Worm (Caenorhabditis elegans) whole organism, late embryonic: ENCODE results near the gene F35D2.2.

ENCODE experiments used
- F13H6.1 ChIP-seq: sonication (generic microtip); optimal IDR thresholded peaks from 2 replicates; lab custom pipeline; 2016; ENCODE audit warnings: missing genetic modification characterization, missing compliant biosample characterization
- K02D7.2 ChIP-seq: sonication (generic microtip); optimal IDR thresholded peaks from 2 replicates; lab custom pipeline; 2017; ENCODE audit warnings: mild to moderate bottlenecking, missing genetic modification characterization, missing compliant biosample characterization
- Y22D7AL.16 ChIP-seq: sonication (generic microtip); optimal IDR thresholded peaks from 2 replicates; lab custom pipeline; 2016; ENCODE audit warnings: missing genetic modification characterization, missing compliant biosample characterization
- ahr-1 ChIP-seq: sonication (generic microtip); optimal IDR thresholded peaks from 2 replicates; lab custom pipeline; 2016; ENCODE audit warnings: missing genetic modification characterization, missing compliant biosample characterization
- ceh-19 ChIP-seq: fragments of 200-800 bp; sonication (Bioruptor generic); optimal IDR thresholded peaks from 2 replicates; lab custom pipeline; 2018; ENCODE audit warnings: mild to moderate bottlenecking, missing genetic modification characterization, missing compliant biosample characterization
- ceh-2 ChIP-seq: sonication (generic microtip); optimal IDR thresholded peaks from 2 replicates; lab custom pipeline; 2016; ENCODE audit warnings: missing genotype, missing genetic modification characterization, missing compliant biosample characterization
- ceh-22 ChIP-seq: sonication (generic microtip); optimal IDR thresholded peaks from 2 replicates; lab custom pipeline; 2017; ENCODE audit warnings: missing biosample characterization, missing genetic modification characterization
- ceh-24 ChIP-seq: sonication (generic microtip); optimal IDR thresholded peaks from 2 replicates; lab custom pipeline; 2016; ENCODE audit warnings: mild to moderate bottlenecking, missing genetic modification characterization, missing compliant biosample characterization
- ceh-30 ChIP-seq: fragments of 150-350 bp; optimal IDR thresholded peaks from 2 replicates; lab custom pipeline; 2014; ENCODE audit warnings: missing biosample characterization, missing genetic modification characterization
- ceh-34 ChIP-seq: sonication (generic microtip); optimal IDR thresholded peaks from 2 replicates; lab custom pipeline; 2016; ENCODE audit warnings: mild to moderate bottlenecking, missing genetic modification characterization, missing compliant biosample characterization
- ceh-48 ChIP-seq: sonication (generic microtip); optimal IDR thresholded peaks from 2 replicates; lab custom pipeline; 2016; ENCODE audit warnings: missing genetic modification characterization, inconsistent platforms, missing compliant biosample characterization
- ceh-6 ChIP-seq: fragments of 200-800 bp; sonication (Bioruptor generic); optimal IDR thresholded peaks from 2 replicates; lab custom pipeline; 2018; ENCODE audit warnings: mild to moderate bottlenecking, missing genetic modification characterization, missing compliant biosample characterization
- ceh-9 ChIP-seq: sonication (generic microtip); optimal IDR thresholded peaks from 2 replicates; lab custom pipeline; 2016; ENCODE audit warnings: mild to moderate bottlenecking, missing genetic modification characterization, inconsistent platforms, missing compliant biosample characterization
- che-1 ChIP-seq: sonication (generic microtip); optimal IDR thresholded peaks from 2 replicates; lab custom pipeline; 2016; ENCODE audit warnings: mild to moderate bottlenecking, missing genetic modification characterization, missing compliant biosample characterization
- elt-2 ChIP-seq: sonication (generic microtip); optimal IDR thresholded peaks from 2 replicates; lab custom pipeline; 2016; ENCODE audit warnings: missing genetic modification reagents, missing genetic modification characterization, missing compliant biosample characterization
- elt-4 ChIP-seq: sonication (generic microtip); optimal IDR thresholded peaks from 2 replicates; lab custom pipeline; 2016; ENCODE audit warnings: missing genetic modification characterization, missing compliant biosample characterization
- eyg-1 ChIP-seq: sonication (generic microtip); optimal IDR thresholded peaks from 2 replicates; lab custom pipeline; 2016; ENCODE audit warnings: missing genotype, missing genetic modification characterization, missing compliant biosample characterization
- fax-1 ChIP-seq: sonication (generic microtip); optimal IDR thresholded peaks from 2 replicates; lab custom pipeline; 2016; ENCODE audit warnings: missing genotype, missing genetic modification characterization, missing compliant biosample characterization
- fkh-10 ChIP-seq: fragments of 150-350 bp; optimal IDR thresholded peaks from 2 replicates; lab custom pipeline; 2014; ENCODE audit warnings: missing biosample characterization, missing genetic modification reagents, missing genetic modification characterization
- fkh-6 ChIP-seq: sonication (generic microtip); optimal IDR thresholded peaks from 2 replicates; lab custom pipeline; 2016; ENCODE audit warnings: missing genetic modification characterization, missing compliant biosample characterization
- gmeb-2 ChIP-seq: sonication (generic microtip); optimal IDR thresholded peaks from 2 replicates; lab custom pipeline; 2016; ENCODE audit warnings: missing genetic modification characterization, inconsistent platforms, missing compliant biosample characterization
- hlh-15 ChIP-seq: sonication (generic microtip); optimal IDR thresholded peaks from 2 replicates; lab custom pipeline; 2016; ENCODE audit warnings: missing genetic modification characterization, missing compliant biosample characterization
- hlh-30 ChIP-seq: sonication (generic microtip); optimal IDR thresholded peaks from 2 replicates; lab custom pipeline; 2017; ENCODE audit warnings: antibody characterized with exemption, missing genetic modification characterization, missing compliant biosample characterization; ENCODE audit not compliant: insufficient read depth
- hlh-8 ChIP-seq: sonication (generic microtip); optimal IDR thresholded peaks from 2 replicates; lab custom pipeline; 2016; ENCODE audit warnings: missing genotype, missing genetic modification characterization, missing compliant biosample characterization
- madf-2 ChIP-seq: sonication (generic microtip); optimal IDR thresholded peaks from 2 replicates; lab custom pipeline; 2017; ENCODE audit warnings: missing genetic modification characterization, missing compliant biosample characterization
- mec-3 ChIP-seq: sonication (generic microtip); optimal IDR thresholded peaks from 2 replicates; lab custom pipeline; 2016; ENCODE audit warnings: borderline replicate concordance, missing genetic modification characterization, missing compliant biosample characterization
- nfya-1 ChIP-seq: sonication (generic microtip); optimal IDR thresholded peaks from 2 replicates; lab custom pipeline; 2017; ENCODE audit warnings: missing genetic modification characterization, mild to moderate bottlenecking, missing compliant biosample characterization, antibody characterized with exemption, moderate library complexity
- npax-4 ChIP-seq: sonication (generic microtip); optimal IDR thresholded peaks from 2 replicates; lab custom pipeline; 2016; ENCODE audit warnings: missing genetic modification characterization, missing compliant biosample characterization
- pat-9 ChIP-seq: fragments of 200-800 bp; sonication (Bioruptor generic); optimal IDR thresholded peaks from 2 replicates; lab custom pipeline; 2018; ENCODE audit warnings: mild to moderate bottlenecking, missing genetic modification characterization, moderate library complexity, missing compliant biosample characterization
- pha-4 ChIP-seq: fragments of 150-350 bp; optimal IDR thresholded peaks from 2 replicates; lab custom pipeline; 2018; ENCODE audit warnings: missing biosample characterization, missing genetic modification reagents, missing genetic modification characterization
- pqm-1 ChIP-seq: sonication (generic microtip); optimal IDR thresholded peaks from 2 replicates; lab custom pipeline; 2016; ENCODE audit warnings: missing genetic modification characterization, missing compliant biosample characterization
- pros-1 ChIP-seq: fragments of 150-350 bp; optimal IDR thresholded peaks from 2 replicates; lab custom pipeline; 2014; ENCODE audit warnings: missing biosample characterization, missing genetic modification reagents, missing genetic modification characterization
- rnt-1 ChIP-seq: sonication (generic microtip); optimal IDR thresholded peaks from 2 replicates; lab custom pipeline; 2016; ENCODE audit warnings: missing genetic modification characterization, missing compliant biosample characterization
- sdc-2 ChIP-seq: sonication (generic microtip); optimal IDR thresholded peaks from 2 replicates; lab custom pipeline; 2016; ENCODE audit warnings: missing genotype, missing genetic modification characterization, missing compliant biosample characterization
- sox-2 ChIP-seq: fragments of 200-800 bp; sonication (Bioruptor generic); IDR thresholded peaks from 2 replicates; pipeline ENCODE4 v1.3.6; 2022; ENCODE audit warnings: missing genetic modification reagents, missing genetic modification characterization, missing compliant biosample characterization
- sox-4 ChIP-seq: sonication (generic microtip); optimal IDR thresholded peaks from 2 replicates; lab custom pipeline; 2017; ENCODE audit warnings: mild to moderate bottlenecking, missing genetic modification characterization, inconsistent platforms, missing compliant biosample characterization
- syd-9 ChIP-seq: sonication (generic microtip); optimal IDR thresholded peaks from 2 replicates; lab custom pipeline; 2016; ENCODE audit warnings: mild to moderate bottlenecking, missing genetic modification characterization, moderate library complexity, missing compliant biosample characterization
- tbx-7 ChIP-seq: sonication (generic microtip); optimal IDR thresholded peaks from 2 replicates; lab custom pipeline; 2016; ENCODE audit warnings: missing genotype, missing genetic modification characterization, missing compliant biosample characterization
- ttx-3 ChIP-seq: sonication (generic microtip); optimal IDR thresholded peaks from 2 replicates; lab custom pipeline; 2016; ENCODE audit warnings: missing genetic modification reagents, missing genetic modification characterization, missing compliant biosample characterization
- unc-3 ChIP-seq, 2 experiments: fragments of 200-800 bp in 1 of 2; sonication (Bioruptor generic) in 1 of 2; sonication (generic microtip) in 1 of 2; conservative IDR thresholded peaks in 1 of 2; optimal IDR thresholded peaks in 1 of 2; 2 replicates each; pipeline versions ENCODE4 v1.3.6 to Lab custom; 2016 to 2022; ENCODE audit warnings: missing compliant biosample characterization in 2 of 2, missing genetic modification characterization in 2 of 2, missing genetic modification reagents in 1 of 2
- unc-42 ChIP-seq: sonication (generic microtip); optimal IDR thresholded peaks from 2 replicates; lab custom pipeline; 2016; ENCODE audit warnings: missing genotype, missing genetic modification characterization, missing compliant biosample characterization
- unc-55 ChIP-seq: sonication (generic microtip); optimal IDR thresholded peaks from 2 replicates; lab custom pipeline; 2017; ENCODE audit warnings: missing biosample characterization, missing genetic modification reagents, missing genetic modification characterization
- unc-86 ChIP-seq: sonication (generic microtip); optimal IDR thresholded peaks from 2 replicates; lab custom pipeline; 2016; ENCODE audit warnings: missing genetic modification characterization, missing compliant biosample characterization
- zip-5 ChIP-seq: sonication (generic microtip); optimal IDR thresholded peaks from 2 replicates; lab custom pipeline; 2016; ENCODE audit warnings: missing genetic modification characterization, missing compliant biosample characterization

The F35D2.2 gene

DNA sequence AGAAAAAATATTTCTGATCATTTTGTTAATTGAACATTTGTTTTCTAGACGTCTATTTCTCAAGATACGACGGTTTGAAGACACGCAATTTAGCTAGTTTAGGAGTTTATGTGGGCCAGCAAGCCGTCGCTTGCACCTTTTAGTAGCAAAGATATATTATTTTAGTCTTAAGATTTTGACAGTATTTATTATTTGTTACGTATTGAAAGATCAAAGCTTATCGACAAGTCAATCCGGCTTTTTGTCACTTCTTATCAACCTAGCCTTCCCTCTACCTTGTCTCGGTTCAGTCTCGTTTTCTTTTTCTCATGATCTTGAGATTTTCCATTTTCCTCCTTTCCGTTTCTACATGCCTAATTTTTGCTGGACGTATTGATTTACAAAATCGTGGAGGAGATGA is at the start of gene F35D2.2:
TSS of gene F35D2.2 (plus strand) at position 301 of the 400 bp plus-strand sequence.
- TF ChIP-seq syd-9 (tag; lab: Kevin White, UChicago) (no peak), hlh-8 (tag; lab: Kevin White, UChicago) (no peak), madf-2 (tag; lab: Kevin White, UChicago) (no peak), sox-4 (tag; lab: Kevin White, UChicago) (no peak), pros-1 (tag; lab: Kevin White, UChicago) (no peak), nfya-1 (tag; lab: Kevin White, UChicago) (no peak)

ce11 chrII:7525458-7525857 is 48.8 kb upstream of the F35D2.2 start, which contains the start of the genes ZK1290.7 and rnh-1.1:
Gene ZK1290.7, minus strand, starts transcription at chrII:7525558.
Gene rnh-1.1, plus strand, starts transcription at chrII:7525738.
- no peak for TF ChIP-seq nfya-1 (tag; lab: Kevin White, UChicago)
- TF ChIP-seq pha-4 (tag; lab: Kevin White, UChicago) = no peak
- TF ChIP-seq ceh-19 (GFP tag; lab: Kevin White, UChicago) = no peak
- no peak for TF ChIP-seq hlh-15 (tag; lab: Kevin White, UChicago)
- no peak for TF ChIP-seq gmeb-2 (tag; lab: Kevin White, UChicago)
- TF ChIP-seq zip-5 (tag; lab: Kevin White, UChicago) = no peak
- no peak for TF ChIP-seq sdc-2 (tag; lab: Kevin White, UChicago)
- TF ChIP-seq, all 69 proteins: peak for 0

DNA sequence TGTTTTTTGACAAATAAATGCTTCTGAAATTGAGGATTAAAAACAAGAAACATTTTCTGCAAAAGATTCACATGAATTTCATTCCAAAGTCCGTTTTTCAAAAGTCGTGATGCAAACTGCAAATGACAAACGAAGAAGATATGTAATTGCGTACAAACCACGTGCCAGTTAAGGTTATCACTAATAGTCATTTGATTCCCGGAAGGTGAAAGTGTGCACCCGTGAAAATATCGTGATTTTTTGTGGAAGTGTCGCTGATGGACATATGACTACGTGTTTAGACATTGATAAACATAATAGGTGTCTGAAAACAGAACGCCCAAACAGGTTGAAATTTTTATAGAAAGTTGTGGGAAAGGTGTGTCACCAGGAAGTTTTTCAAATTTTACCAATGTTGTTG is 46.0 kb upstream of the F35D2.2 start:
- no peak for TF ChIP-seq che-1 (tag; lab: Kevin White, UChicago)
- no peak for TF ChIP-seq K02D7.2 (tag; lab: Kevin White, UChicago)
- TF ChIP-seq mec-3 (tag; lab: Kevin White, UChicago) = no peak
- TF ChIP-seq ceh-22 (tag; lab: Kevin White, UChicago) = no peak

ce11 chrII:7529078-7529683 is 45.1 kb upstream of the F35D2.2 start, which contains the start of gene ZK1290.5:
Gene ZK1290.5, plus strand, starts transcription at chrII:7529643.
- TF ChIP-seq eyg-1 (tag; lab: Kevin White, UChicago) = no peak
- no peak for TF ChIP-seq npax-4 (tag; lab: Kevin White, UChicago)
- TF ChIP-seq fkh-10 (GFP tag; lab: Kevin White, UChicago) = no peak
- TF ChIP-seq ttx-3 (tag; lab: Kevin White, UChicago) = no peak
- peak; percentile 61 for TF ChIP-seq hlh-30 (tag; lab: Kevin White, UChicago)
- TF ChIP-seq F13H6.1 (tag; lab: Kevin White, UChicago) = peak; percentile 10
- TF ChIP-seq fkh-6 (tag; lab: Kevin White, UChicago) = no peak
- no peak for TF ChIP-seq pat-9 (tag; lab: Kevin White, UChicago)
- TF ChIP-seq ceh-9 = no peak
- TF ChIP-seq tbx-7 (tag; lab: Kevin White, UChicago) = no peak
- TF ChIP-seq Y22D7AL.16 (tag; lab: Kevin White, UChicago) = no peak
- TF ChIP-seq ceh-30 (tag; lab: Kevin White, UChicago) = no peak
- TF ChIP-seq ceh-19 (GFP tag; lab: Kevin White, UChicago) = no peak
- no peak for TF ChIP-seq unc-42 (tag; lab: Kevin White, UChicago)
- no peak for TF ChIP-seq pqm-1
- TF ChIP-seq pha-4 (tag; lab: Kevin White, UChicago) = no peak
- TF ChIP-seq ceh-22 (tag; lab: Kevin White, UChicago) = no peak
- TF ChIP-seq elt-4 (tag; lab: Kevin White, UChicago) = no peak
- no peak for TF ChIP-seq pros-1 (tag; lab: Kevin White, UChicago)
- no peak for TF ChIP-seq ceh-48 (tag; lab: Kevin White, UChicago)
- peak; percentile 69 for TF ChIP-seq unc-55 (GFP tag; lab: Kevin White, UChicago)
- TF ChIP-seq rnt-1 (tag; lab: Kevin White, UChicago) = peak; percentile 54
- no peak for TF ChIP-seq fax-1 (tag; lab: Kevin White, UChicago)
- no peak for TF ChIP-seq ahr-1
- no peak for TF ChIP-seq unc-86 (tag; lab: Kevin White, UChicago)
- no peak for TF ChIP-seq gmeb-2 (tag; lab: Kevin White, UChicago)
- no peak for TF ChIP-seq zip-5 (tag; lab: Kevin White, UChicago)
- TF ChIP-seq ceh-6 = no peak
- no peak for TF ChIP-seq sox-2 (GFP tag; lab: Robert Waterston, UW)
- TF ChIP-seq ceh-34 (tag; lab: Kevin White, UChicago) = no peak
- no peak for TF ChIP-seq ceh-2
- TF ChIP-seq elt-2 (tag; lab: Kevin White, UChicago) = no peak
- no peak for TF ChIP-seq ceh-24 (tag; lab: Kevin White, UChicago)
- TF ChIP-seq nfya-1 (tag; lab: Kevin White, UChicago) = peak; percentile 50
- TF ChIP-seq hlh-15 (tag; lab: Kevin White, UChicago) = no peak
- TF ChIP-seq unc-3 (GFP tag; conservative IDR thresholded peaks at IDR 0.05; lab: Robert Waterston, UW) = no peak
- no peak for TF ChIP-seq unc-3 (tag; optimal IDR thresholded peaks at IDR 0.05; lab: Kevin White, UChicago)
- no peak for TF ChIP-seq mec-3 (tag; lab: Kevin White, UChicago)
